Worm (Caenorhabditis elegans) whole organism, L4 larva: ENCODE measurements around the gene pigs-1.

ENCODE experiments used
- F37D6.2 ChIP-seq: sonication (generic microtip); optimal IDR thresholded peaks from 2 replicates; lab custom pipeline; 2016; ENCODE audit warnings: mild to moderate bottlenecking, missing genetic modification characterization, missing compliant biosample characterization
- ama-1 ChIP-seq: fragments of 150-350 bp; optimal IDR thresholded peaks from 2 replicates; lab custom pipeline; 2014; ENCODE audit warnings: inconsistent platforms, mixed read lengths
- fkh-10 ChIP-seq: fragments of 150-350 bp; optimal IDR thresholded peaks from 2 replicates; lab custom pipeline; 2014; ENCODE audit warnings: missing biosample characterization, missing genetic modification reagents, missing genetic modification characterization
- fos-1 ChIP-seq: fragments of 150-350 bp; optimal IDR thresholded peaks from 2 replicates; lab custom pipeline; 2014; ENCODE audit warnings: missing biosample characterization, missing genetic modification characterization
- nhr-111 ChIP-seq: fragments of 200-800 bp; sonication (Bioruptor generic); optimal IDR thresholded peaks from 2 replicates; lab custom pipeline; 2018; ENCODE audit warnings: mild to moderate bottlenecking, missing genetic modification characterization, missing compliant biosample characterization
- nhr-237 ChIP-seq: sonication (generic microtip); optimal IDR thresholded peaks from 2 replicates; lab custom pipeline; 2017; ENCODE audit warnings: missing biosample characterization, missing genetic modification characterization
- snpc-4 ChIP-seq: fragments of 150-350 bp; optimal IDR thresholded peaks from 2 replicates; lab custom pipeline; 2014; ENCODE audit warnings: missing biosample characterization, missing genetic modification characterization
- tra-1 ChIP-seq: fragments of 200-800 bp; sonication (Bioruptor generic); IDR thresholded peaks from 2 replicates; pipeline ENCODE4 v1.3.6; 2022; ENCODE audit warnings: missing genetic modification reagents, missing genetic modification characterization, missing compliant biosample characterization
- unc-130 ChIP-seq: sonication (generic microtip); optimal IDR thresholded peaks from 2 replicates; lab custom pipeline; 2016; ENCODE audit warnings: missing genetic modification reagents, missing genetic modification characterization, missing compliant biosample characterization
- zag-1 ChIP-seq: fragments of 150-350 bp; optimal IDR thresholded peaks from 2 replicates; lab custom pipeline; 2014; ENCODE audit warnings: missing biosample characterization, missing genetic modification characterization
- ztf-11 ChIP-seq: fragments of 150-350 bp; optimal IDR thresholded peaks from 2 replicates; lab custom pipeline; 2014; ENCODE audit warnings: missing biosample characterization, missing genetic modification characterization

DNA sequence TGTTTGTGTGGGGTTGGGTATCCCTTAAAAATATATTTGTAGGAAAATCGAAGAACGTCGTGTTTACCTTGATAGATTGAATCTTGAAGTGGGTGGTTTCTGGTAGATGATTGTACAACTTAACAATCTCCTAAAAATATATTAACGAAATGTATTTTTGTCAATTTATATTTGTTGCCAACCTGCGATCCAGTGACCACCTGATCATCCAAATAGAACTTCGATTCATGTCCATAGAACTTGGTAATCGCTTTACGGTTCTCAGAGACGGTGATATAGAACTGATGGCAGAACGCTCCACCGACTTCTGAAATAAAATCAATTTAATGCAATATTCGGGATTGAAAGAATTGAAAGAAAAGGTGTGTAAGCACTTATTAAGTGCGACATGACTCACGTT is 20.4 kb downstream of the pigs-1 start:
- TF ChIP-seq tra-1 (GFP tag; lab: Robert Waterston, UW) = no peak
- TF ChIP-seq F37D6.2 = no peak
- TF ChIP-seq nhr-237 = no peak
- TF ChIP-seq snpc-4 = no peak
- TF ChIP-seq fkh-10 (GFP tag; lab: Kevin White, UChicago) = no peak
- no peak for TF ChIP-seq nhr-111 (GFP tag; lab: Kevin White, UChicago)
- TF ChIP-seq ztf-11 (tag; lab: Kevin White, UChicago) = no peak
- TF ChIP-seq fos-1 (tag; lab: Kevin White, UChicago) = no peak
- TF ChIP-seq zag-1 (tag; lab: Kevin White, UChicago) = no peak
- no peak for TF ChIP-seq unc-130 (GFP tag; lab: Kevin White, UChicago)
- no peak for TF ChIP-seq ama-1 (lab: Kevin White, UChicago)
